Worm (Caenorhabditis elegans): ENCODE results near the gene his-7.

DNA sequence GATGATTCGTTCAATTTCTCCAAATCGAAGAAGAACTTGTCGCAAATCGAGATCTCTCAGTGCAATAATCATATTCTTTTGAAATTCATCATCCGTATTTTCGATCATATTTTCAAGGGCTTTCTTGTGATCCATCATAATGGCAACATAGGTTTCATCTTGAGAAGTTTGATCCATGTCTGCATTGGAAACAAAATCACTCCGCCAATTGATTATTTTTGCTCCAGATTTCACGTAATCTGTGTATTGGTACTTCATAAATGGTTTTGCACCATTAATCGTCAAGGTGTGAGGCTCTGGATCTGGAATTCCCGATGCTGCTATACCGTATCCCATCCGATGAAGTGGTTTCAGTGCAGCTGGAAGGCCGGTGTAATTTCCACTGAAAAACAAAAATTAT, 16.8 kb upstream of the his-7 start:
- TF ChIP-seq nhr-11 (tag; optimal IDR thresholded peaks at IDR 0.05) (no peak), skn-1 (tag; optimal IDR thresholded peaks at IDR 0.05) (no peak), ceh-9 (tag; optimal IDR thresholded peaks at IDR 0.05) (no peak), unc-62 (GFP tag; optimal IDR thresholded peaks at IDR 0.05) (no peak), R02D3.7 (tag; optimal IDR thresholded peaks at IDR 0.05) (no peak)
